Worm (Caenorhabditis elegans): ENCODE results near the gene F16F9.3.
A peak's percentile ranks its signal among the peaks of the same experiment; 100 is the strongest.

F16F9.3 gene

DNA sequence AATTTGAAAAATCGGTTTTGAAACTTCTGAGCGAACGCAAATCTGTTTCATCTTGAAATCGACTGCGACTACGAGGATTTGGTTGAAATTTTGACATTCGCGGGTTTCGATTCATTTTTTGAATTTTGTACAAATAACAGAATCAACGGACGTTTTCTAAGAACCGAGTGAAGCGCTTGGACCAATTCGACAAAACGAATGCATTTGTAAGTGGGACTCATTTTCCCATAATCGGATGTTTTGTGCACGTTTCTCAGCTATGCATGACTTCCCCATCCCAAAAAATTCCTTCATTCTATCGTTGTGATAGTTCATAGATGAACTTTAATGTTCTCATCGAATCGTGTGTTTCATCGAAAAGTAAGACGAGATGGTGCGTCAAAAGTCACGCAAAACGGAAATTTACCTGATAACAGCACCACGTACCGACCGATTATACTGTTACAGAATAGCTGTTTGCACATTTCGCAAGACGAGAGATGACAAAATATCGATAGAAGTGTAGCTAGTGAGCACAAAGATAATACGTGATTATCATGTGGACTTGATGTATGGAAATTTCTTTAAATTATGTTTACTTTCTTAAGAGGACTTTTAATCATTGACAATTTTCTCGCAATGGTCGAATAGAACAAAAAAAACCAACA lies 12.8 kb downstream of the F16F9.3 start, which contains the start of gene mec-10 (continued):
- TF ChIP-seq Y75B8A.6 (GFP tag; IDR thresholded peaks at IDR 0.05), result no peak
- peak; percentile 34 for TF ChIP-seq nhr-102 (tag; optimal IDR thresholded peaks at IDR 0.05)
- no peak for TF ChIP-seq ceh-44 (GFP tag; IDR thresholded peaks at IDR 0.05)
- no peak for TF ChIP-seq mxl-3 (GFP tag; optimal IDR thresholded peaks at IDR 0.05)
- TF ChIP-seq lin-13 (GFP tag; optimal IDR thresholded peaks at IDR 0.05), result no peak
- no peak for TF ChIP-seq mes-2 (tag; optimal IDR thresholded peaks at IDR 0.05; ENCODE audit: poor library complexity, severe bottlenecking)
- no peak for TF ChIP-seq lin-15B (tag; optimal IDR thresholded peaks at IDR 0.05)
- no peak for TF ChIP-seq dmd-8 (GFP tag; IDR thresholded peaks at IDR 0.05)
- TF ChIP-seq Y105C5A.15 (GFP tag; IDR thresholded peaks at IDR 0.05), result no peak
- no peak for TF ChIP-seq nhr-42 (GFP tag; IDR thresholded peaks at IDR 0.05)
- TF ChIP-seq zag-1 (tag; optimal IDR thresholded peaks at IDR 0.05), result no peak
- TF ChIP-seq nhr-111 (GFP tag; optimal IDR thresholded peaks at IDR 0.05), result no peak
- peak; percentile 14 for TF ChIP-seq nhr-48 (tag; optimal IDR thresholded peaks at IDR 0.05)
- no peak for TF ChIP-seq attf-4 (tag; optimal IDR thresholded peaks at IDR 0.05)
- TF ChIP-seq hif-1 (tag; optimal IDR thresholded peaks at IDR 0.05), result peak in 1 of 2 experiments; percentile 84
- TF ChIP-seq hlh-11 (tag; optimal IDR thresholded peaks at IDR 0.05), result peak; percentile 67
- no peak for TF ChIP-seq ceh-20 (GFP tag; IDR thresholded peaks at IDR 0.05)
- TF ChIP-seq zfp-2 (tag; optimal IDR thresholded peaks at IDR 0.05), result no peak
- peak; percentile 50; the same call in 1 of the 2 replicates for TF ChIP-seq php-3 (GFP tag; IDR thresholded peaks at IDR 0.05)
- no peak for TF ChIP-seq spr-3 (GFP tag; optimal IDR thresholded peaks at IDR 0.05)
- peak; percentile 68 for TF ChIP-seq nhr-28 (tag; optimal IDR thresholded peaks at IDR 0.05)
- TF ChIP-seq cey-2 (tag; optimal IDR thresholded peaks at IDR 0.05; ENCODE audit: borderline replicate concordance, insufficient read depth), result no peak
- no peak for TF ChIP-seq unc-62 (GFP tag; optimal IDR thresholded peaks at IDR 0.05 in 1 of 2)
- no peak for TF ChIP-seq unc-62 (tag; optimal IDR thresholded peaks at IDR 0.05)
- no peak for TF ChIP-seq nhr-237 (tag; optimal IDR thresholded peaks at IDR 0.05)
- TF ChIP-seq ceh-82 (tag; optimal IDR thresholded peaks at IDR 0.05), result no peak
- no peak for TF ChIP-seq ztf-11 (tag; optimal IDR thresholded peaks at IDR 0.05)
- TF ChIP-seq madf-9 (GFP tag; conservative IDR thresholded peaks at IDR 0.05), result no peak
- TF ChIP-seq aly-2 (tag; optimal IDR thresholded peaks at IDR 0.05), result no peak
- TF ChIP-seq mep-1 (tag; optimal IDR thresholded peaks at IDR 0.05), result no peak
- no peak for TF ChIP-seq Y5F2A.4 (GFP tag; optimal IDR thresholded peaks at IDR 0.05)
- no peak for TF ChIP-seq set-16 (GFP tag; IDR thresholded peaks at IDR 0.05)
- no peak for TF ChIP-seq egl-27 (tag; optimal IDR thresholded peaks at IDR 0.05)
- TF ChIP-seq D1046.2 (GFP tag; IDR thresholded peaks at IDR 0.05), result no peak
- no peak for TF ChIP-seq vab-7 (GFP tag; IDR thresholded peaks at IDR 0.05)
- no peak for TF ChIP-seq nhr-41 (GFP tag; IDR thresholded peaks at IDR 0.05)
- no peak for TF ChIP-seq arid-1 (GFP tag; conservative IDR thresholded peaks at IDR 0.05)

ce11 chrX:8473468-8473867 lies 16.1 kb downstream of the F16F9.3 start:
- peak; percentile 79 for TF ChIP-seq mep-1 (tag; optimal IDR thresholded peaks at IDR 0.05)
- TF ChIP-seq F26F4.8 (GFP tag; conservative IDR thresholded peaks at IDR 0.05), result no peak
- no peak for TF ChIP-seq snpc-1.2 (GFP tag; IDR thresholded peaks at IDR 0.05)
- 0 out of 2 replicates have a peak, but pooled peaks have one; percentile 38 for TF ChIP-seq mdt-29 (GFP tag; IDR thresholded peaks at IDR 0.05)
- TF ChIP-seq Y75B8A.6 (GFP tag; IDR thresholded peaks at IDR 0.05), result no peak
- TF ChIP-seq jun-1 (tag; optimal IDR thresholded peaks at IDR 0.05), result no peak
- no peak for TF ChIP-seq ztf-11 (tag; optimal IDR thresholded peaks at IDR 0.05)
- TF ChIP-seq ceh-62 (tag; optimal IDR thresholded peaks at IDR 0.05), result no peak
- no peak for TF ChIP-seq lin-39 (tag; optimal IDR thresholded peaks at IDR 0.05)
- TF ChIP-seq ctbp-1 (GFP tag; IDR thresholded peaks at IDR 0.05), result no peak
- TF ChIP-seq nhr-11 (tag; optimal IDR thresholded peaks at IDR 0.05), result no peak
- no peak for TF ChIP-seq duxl-1 (tag; optimal IDR thresholded peaks at IDR 0.05; ENCODE audit: poor library complexity)
- TF ChIP-seq tag-97 (GFP tag; IDR thresholded peaks at IDR 0.05), result no peak
- TF ChIP-seq dve-1 (tag; optimal IDR thresholded peaks at IDR 0.05; ENCODE audit: insufficient read depth), result peak; percentile 97
- TF ChIP-seq nhr-77 (tag; optimal IDR thresholded peaks at IDR 0.05), result peak; percentile 94
- TF ChIP-seq Y5F2A.4 (GFP tag; optimal IDR thresholded peaks at IDR 0.05), result no peak
- peak; percentile 90 for TF ChIP-seq aha-1 (tag)
- TF ChIP-seq pha-4 (GFP tag; IDR thresholded peaks at IDR 0.05), result peak; percentile 55
- no peak for TF ChIP-seq pha-4 (tag; optimal IDR thresholded peaks at IDR 0.05)
- peak; percentile 63 for TF ChIP-seq nhr-10 (tag; optimal IDR thresholded peaks at IDR 0.05)
